Worm (Caenorhabditis elegans): ENCODE measurements around the gene T01B7.5.

- TF ChIP-seq him-1 (tag; optimal IDR thresholded peaks at IDR 0.05) (no peak), dao-5 (tag; optimal IDR thresholded peaks at IDR 0.05) (no peak), W03F9.2 (tag; optimal IDR thresholded peaks at IDR 0.05) (no peak)
Measured at ce11 chrII:8684824-8685223, 31.8 kb upstream of the T01B7.5 start, which contains the start of gene hgap-2.

All from whole organism, L4/young adult.